Worm (Caenorhabditis elegans) whole organism, young adult: ENCODE measurements around the gene Y57A10C.9.

Source experiments
- B0261.1 ChIP-seq: sonication (generic microtip); optimal IDR thresholded peaks from 2 replicates; lab custom pipeline; 2016; ENCODE audit warnings: mild to moderate bottlenecking, missing genetic modification characterization, moderate library complexity, missing compliant biosample characterization
- C06A6.2 ChIP-seq: fragments of 200-800 bp; sonication (Bioruptor generic); conservative IDR thresholded peaks from 2 replicates; pipeline ENCODE4 v1.3.6; 2022; ENCODE audit warnings: missing genetic modification characterization, missing compliant biosample characterization
- F23B12.7 ChIP-seq: sonication (generic microtip); optimal IDR thresholded peaks from 2 replicates; lab custom pipeline; 2017; ENCODE audit warnings: missing genetic modification characterization, mild to moderate bottlenecking, missing compliant biosample characterization, antibody characterized with exemption, moderate library complexity; ENCODE audit not compliant: insufficient read depth
- F49E8.2 ChIP-seq: sonication (generic microtip); optimal IDR thresholded peaks from 3 replicates; lab custom pipeline; 2017; ENCODE audit warnings: missing genetic modification characterization, mild to moderate bottlenecking, missing compliant biosample characterization, antibody characterized with exemption, moderate library complexity; ENCODE audit not compliant: insufficient read depth
- F52B5.7 ChIP-seq: sonication (generic microtip); optimal IDR thresholded peaks from 2 replicates; lab custom pipeline; 2016; ENCODE audit warnings: mild to moderate bottlenecking, missing genetic modification characterization, missing compliant biosample characterization
- F55B11.4 ChIP-seq: sonication (generic microtip); optimal IDR thresholded peaks from 2 replicates; lab custom pipeline; 2016; ENCODE audit warnings: missing compliant biosample characterization, missing genetic modification characterization, borderline replicate concordance; ENCODE audit not compliant: insufficient read depth
- K11D2.4 ChIP-seq: fragments of 200-800 bp; sonication (Bioruptor generic); IDR thresholded peaks from 2 replicates; pipeline ENCODE4 v1.3.6; 2022; ENCODE audit warnings: missing genetic modification reagents, missing genetic modification characterization, missing compliant biosample characterization
- K12H6.12 ChIP-seq: fragments of 200-800 bp; sonication (Bioruptor generic); optimal IDR thresholded peaks from 2 replicates; lab custom pipeline; 2018; ENCODE audit warnings: mild to moderate bottlenecking, missing genetic modification characterization, missing compliant biosample characterization
- Y53G8AR.9 ChIP-seq: fragments of 200-800 bp; sonication (Bioruptor generic); conservative IDR thresholded peaks from 2 replicates; pipeline ENCODE4 v1.3.6; 2022; ENCODE audit warnings: missing genetic modification reagents, missing genetic modification characterization, missing compliant biosample characterization
- ama-1 ChIP-seq, 3 experiments: fragments of 150-350 bp in 1 of 3; sonication (generic microtip) in 2 of 3; optimal IDR thresholded peaks; 2 replicates each; lab custom pipeline; 2014 to 2018; ENCODE audit warnings: missing biosample characterization in 2 of 3, missing genetic modification characterization in 2 of 3, missing genetic modification reagents in 2 of 3
- athp-1 ChIP-seq: sonication (generic microtip); optimal IDR thresholded peaks from 2 replicates; lab custom pipeline; 2017; ENCODE audit warnings: mild to moderate bottlenecking, missing genetic modification characterization, missing compliant biosample characterization
- attf-6 ChIP-seq: fragments of 200-800 bp; sonication (Bioruptor generic); IDR thresholded peaks from 2 replicates; pipeline ENCODE4 v1.3.6; 2022; ENCODE audit warnings: missing genetic modification reagents, missing genetic modification characterization, missing compliant biosample characterization
- ceh-100 ChIP-seq: fragments of 200-800 bp; sonication (Bioruptor generic); IDR thresholded peaks from 2 replicates; pipeline ENCODE4 v1.3.6; 2022; ENCODE audit warnings: missing genetic modification reagents, missing genetic modification characterization, missing compliant biosample characterization
- ceh-27 ChIP-seq: fragments of 200-800 bp; sonication (Bioruptor generic); optimal IDR thresholded peaks from 2 replicates; lab custom pipeline; 2018; ENCODE audit warnings: mild to moderate bottlenecking, missing genetic modification characterization, moderate library complexity, missing compliant biosample characterization
- ceh-79 ChIP-seq: sonication (generic microtip); optimal IDR thresholded peaks from 2 replicates; lab custom pipeline; 2017; ENCODE audit warnings: mild to moderate bottlenecking, missing genetic modification characterization, missing compliant biosample characterization
- ceh-91 ChIP-seq: fragments of 200-800 bp; sonication (Bioruptor generic); IDR thresholded peaks from 2 replicates; pipeline ENCODE4 v1.3.6; 2022; ENCODE audit warnings: missing genetic modification reagents, missing genetic modification characterization, missing compliant biosample characterization
- ets-4 ChIP-seq: fragments of 200-800 bp; sonication (Bioruptor generic); optimal IDR thresholded peaks from 2 replicates; lab custom pipeline; 2018; ENCODE audit warnings: mild to moderate bottlenecking, missing genetic modification characterization, missing compliant biosample characterization
- let-526 ChIP-seq: fragments of 200-800 bp; sonication (Bioruptor generic); IDR thresholded peaks from 2 replicates; pipeline ENCODE4 v1.3.6; 2022; ENCODE audit warnings: missing genetic modification reagents, missing genetic modification characterization, missing compliant biosample characterization
- let-607 ChIP-seq, 2 experiments: fragments of 200-800 bp in 1 of 2; sonication (Bioruptor generic) in 1 of 2; sonication (generic microtip) in 1 of 2; optimal IDR thresholded peaks; 2 replicates each; lab custom pipeline; 2016 to 2018; ENCODE audit warnings: mild to moderate bottlenecking in 2 of 2, missing compliant biosample characterization in 2 of 2, missing genetic modification characterization in 2 of 2, moderate library complexity in 2 of 2, missing genotype in 1 of 2
- lin-35 ChIP-seq, 3 experiments: fragments of 150-350 bp in 2 of 3; sonication (generic microtip) in 1 of 3; optimal IDR thresholded peaks; 2 replicates each; lab custom pipeline; 2014 to 2018; ENCODE audit warnings: missing biosample characterization in 3 of 3, missing genetic modification characterization in 3 of 3, missing genetic modification reagents in 3 of 3
- lin-40 ChIP-seq: sonication (generic microtip); optimal IDR thresholded peaks from 2 replicates; lab custom pipeline; 2016; ENCODE audit warnings: missing genetic modification characterization, mild to moderate bottlenecking, missing compliant biosample characterization, missing genotype, missing genetic modification reagents
- lir-1 ChIP-seq: fragments of 200-800 bp; sonication (Bioruptor generic); conservative IDR thresholded peaks from 2 replicates; pipeline ENCODE4 v1.3.6; 2022; ENCODE audit warnings: missing genetic modification reagents, missing genetic modification characterization, missing compliant biosample characterization
- lsl-1 ChIP-seq: fragments of 200-800 bp; sonication (Bioruptor generic); optimal IDR thresholded peaks from 2 replicates; lab custom pipeline; 2018; ENCODE audit warnings: mild to moderate bottlenecking, missing genetic modification characterization, moderate library complexity, missing compliant biosample characterization
- lsy-27 ChIP-seq: sonication (generic microtip); optimal IDR thresholded peaks from 2 replicates; lab custom pipeline; 2017; ENCODE audit warnings: missing genetic modification characterization, mild to moderate bottlenecking, missing compliant biosample characterization, antibody characterized with exemption, missing genotype, borderline replicate concordance; ENCODE audit not compliant: insufficient read depth
- madf-10 ChIP-seq: sonication (generic microtip); optimal IDR thresholded peaks from 2 replicates; lab custom pipeline; 2016; ENCODE audit warnings: mild to moderate bottlenecking, missing genetic modification characterization, missing compliant biosample characterization
- madf-3 ChIP-seq: fragments of 200-800 bp; sonication (Bioruptor generic); IDR thresholded peaks from 2 replicates; pipeline ENCODE4 v1.3.6; 2022; ENCODE audit warnings: missing genetic modification reagents, missing genetic modification characterization, missing compliant biosample characterization
- madf-6 ChIP-seq: fragments of 200-800 bp; sonication (Bioruptor generic); IDR thresholded peaks from 2 replicates; pipeline ENCODE4 v1.3.6; 2022; ENCODE audit warnings: missing genetic modification reagents, missing genetic modification characterization, missing compliant biosample characterization
- nfya-2 ChIP-seq: fragments of 200-800 bp; sonication (Bioruptor generic); IDR thresholded peaks from 2 replicates; pipeline ENCODE4 v1.3.6; 2022; ENCODE audit warnings: missing genetic modification reagents, missing genetic modification characterization, missing compliant biosample characterization
- nhr-120 ChIP-seq: fragments of 200-800 bp; sonication (Bioruptor generic); IDR thresholded peaks from 2 replicates; pipeline ENCODE4 v1.3.6; 2022; ENCODE audit warnings: missing genetic modification characterization, missing compliant biosample characterization
- nhr-80 ChIP-seq: sonication (generic microtip); optimal IDR thresholded peaks from 2 replicates; lab custom pipeline; 2016; ENCODE audit warnings: missing genetic modification characterization, missing compliant biosample characterization
- nhr-90 ChIP-seq: sonication (generic microtip); optimal IDR thresholded peaks from 2 replicates; lab custom pipeline; 2016; ENCODE audit warnings: missing genotype, mild to moderate bottlenecking, missing genetic modification characterization, missing compliant biosample characterization
- rcor-1 ChIP-seq: fragments of 200-800 bp; sonication (Bioruptor generic); IDR thresholded peaks from 2 replicates; pipeline ENCODE4 v1.3.6; 2022; ENCODE audit warnings: missing genetic modification reagents, missing genetic modification characterization, missing compliant biosample characterization
- sdz-38 ChIP-seq: sonication (generic microtip); optimal IDR thresholded peaks from 2 replicates; lab custom pipeline; 2016; ENCODE audit warnings: missing genotype, missing genetic modification characterization, missing compliant biosample characterization
- sea-2 ChIP-seq: fragments of 200-800 bp; sonication (Bioruptor generic); IDR thresholded peaks from 2 replicates; pipeline ENCODE4 v1.3.6; 2022; ENCODE audit warnings: missing genetic modification characterization, missing compliant biosample characterization
- somi-1 ChIP-seq: fragments of 200-800 bp; sonication (Bioruptor generic); optimal IDR thresholded peaks from 2 replicates; lab custom pipeline; 2018; ENCODE audit warnings: mild to moderate bottlenecking, missing genetic modification characterization, missing compliant biosample characterization
- sptf-2 ChIP-seq: fragments of 200-800 bp; sonication (Bioruptor generic); optimal IDR thresholded peaks from 2 replicates; lab custom pipeline; 2018; ENCODE audit warnings: mild to moderate bottlenecking, missing genetic modification characterization, missing compliant biosample characterization
- tbx-9 ChIP-seq: sonication (generic microtip); optimal IDR thresholded peaks from 2 replicates; lab custom pipeline; 2016; ENCODE audit warnings: borderline replicate concordance, missing genetic modification characterization, inconsistent platforms, missing compliant biosample characterization
- tlf-1 ChIP-seq: fragments of 200-800 bp; sonication (Bioruptor generic); optimal IDR thresholded peaks from 2 replicates; lab custom pipeline; 2018; ENCODE audit warnings: mild to moderate bottlenecking, missing genetic modification characterization, missing compliant biosample characterization
- unc-130 ChIP-seq: sonication (generic microtip); optimal IDR thresholded peaks from 2 replicates; lab custom pipeline; 2016; ENCODE audit warnings: missing genetic modification reagents, missing genetic modification characterization, missing compliant biosample characterization
- ztf-28 ChIP-seq: fragments of 200-800 bp; sonication (Bioruptor generic); IDR thresholded peaks from 2 replicates; pipeline ENCODE4 v1.3.6; 2022; ENCODE audit warnings: missing genetic modification reagents, missing genetic modification characterization, missing compliant biosample characterization
- ztf-3 ChIP-seq: fragments of 200-800 bp; sonication (Bioruptor generic); optimal IDR thresholded peaks from 2 replicates; lab custom pipeline; 2018; ENCODE audit warnings: mild to moderate bottlenecking, missing genetic modification characterization, missing compliant biosample characterization

Y57A10C.9 gene

DNA sequence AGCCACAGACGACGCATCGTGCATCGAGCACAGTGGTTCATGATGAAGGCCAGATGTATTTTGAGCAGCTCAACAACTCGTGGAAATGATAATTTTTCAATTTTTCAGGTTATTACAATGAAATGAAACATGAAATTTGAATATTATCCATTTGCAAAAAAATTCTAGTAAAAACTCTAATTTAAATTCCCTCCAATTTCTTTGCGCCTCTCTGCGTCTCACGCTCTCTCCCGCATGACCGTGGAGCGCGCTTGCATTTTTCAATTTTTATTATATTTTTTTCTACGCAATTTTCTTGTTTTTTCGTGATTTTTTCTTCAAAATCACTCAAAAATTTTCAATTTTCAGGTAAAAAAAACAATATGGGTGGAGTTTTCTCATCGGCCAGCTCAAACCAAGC lies 21.1 kb upstream of the Y57A10C.9 start, which contains the start of gene tag-281 (continued):
- TF ChIP-seq nfya-2 (GFP tag; lab: Robert Waterston, UW) (no peak), madf-6 (GFP tag; lab: Robert Waterston, UW) (peak; percentile 79), madf-3 (GFP tag; lab: Robert Waterston, UW) (no peak), ceh-27 (no peak), madf-10 (no peak), F23B12.7 (tag; lab: Kevin White, UChicago) (no peak), B0261.1 (tag; lab: Kevin White, UChicago) (no peak), let-526 (GFP tag; lab: Robert Waterston, UW) (no peak), lir-1 (GFP tag; lab: Robert Waterston, UW) (0 out of 2 replicates have a peak, but pooled peaks have one; percentile 14), lin-40 (tag; lab: Kevin White, UChicago) (no peak), attf-6 (GFP tag; lab: Robert Waterston, UW) (no peak), sptf-2 (GFP tag; lab: Kevin White, UChicago) (no peak), lsl-1 (peak; percentile 66), Y53G8AR.9 (GFP tag; lab: Robert Waterston, UW) (peak; percentile 50; the same call in 1 of the 2 replicates), K11D2.4 (GFP tag; lab: Robert Waterston, UW) (peak; percentile 52; the same call in 1 of the 2 replicates), ztf-28 (GFP tag; lab: Robert Waterston, UW) (no peak), let-607 (tag; optimal IDR thresholded peaks at IDR 0.05; lab: Kevin White, UChicago) (no peak), ets-4 (no peak), K12H6.12 (tag; lab: Kevin White, UChicago) (peak; percentile 9), somi-1 (no peak), ceh-79 (tag; lab: Kevin White, UChicago) (no peak), athp-1 (tag; lab: Kevin White, UChicago) (peak; percentile 25), lin-35 (GFP tag; optimal IDR thresholded peaks at IDR 0.05; lab: Kevin White, UChicago) (peak; percentile 36 to 96 (median 75)), sdz-38 (tag; lab: Kevin White, UChicago) (no peak)

DNA sequence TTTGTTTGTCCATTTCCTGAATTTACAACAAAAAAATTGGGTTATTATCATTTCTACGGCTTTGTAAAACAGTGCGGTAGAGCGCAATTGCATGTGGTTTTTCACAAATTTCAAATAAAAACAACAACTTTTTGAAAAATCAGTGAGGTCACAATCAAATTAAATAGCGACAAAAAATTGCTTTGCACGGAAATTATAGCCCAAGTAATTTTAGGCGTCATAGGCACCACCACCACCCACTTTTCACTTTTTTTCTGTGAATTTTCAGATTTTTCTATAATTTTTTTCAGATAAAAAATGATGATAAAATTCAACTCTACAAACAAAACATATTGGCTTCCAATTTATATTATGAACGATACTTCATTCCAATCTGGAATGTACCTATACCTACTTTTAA lies 18.9 kb upstream of the Y57A10C.9 start, which contains the start of gene sre-38:
Gene sre-38 (plus strand): TSS at position 301 of the 400 bp plus-strand sequence.
- TF ChIP-seq sdz-38 (tag; lab: Kevin White, UChicago), result no peak
- TF ChIP-seq ama-1 (optimal IDR thresholded peaks at IDR 0.05; lab: Kevin White, UChicago), result no peak
- no peak for TF ChIP-seq ama-1 (GFP tag; optimal IDR thresholded peaks at IDR 0.05; lab: Kevin White, UChicago)
- TF ChIP-seq ceh-100 (GFP tag; lab: Robert Waterston, UW), result no peak
- TF ChIP-seq somi-1, result no peak
- no peak for TF ChIP-seq Y53G8AR.9 (GFP tag; lab: Robert Waterston, UW)
- no peak for TF ChIP-seq F55B11.4
- no peak for TF ChIP-seq C06A6.2 (GFP tag; lab: Robert Waterston, UW)

- TF ChIP-seq F49E8.2 (tag; lab: Kevin White, UChicago), result no peak
- TF ChIP-seq lsy-27, result no peak
- no peak for TF ChIP-seq nhr-90 (tag; lab: Kevin White, UChicago)
- no peak for TF ChIP-seq unc-130 (GFP tag; lab: Kevin White, UChicago)
- TF ChIP-seq ztf-3, result no peak
- TF ChIP-seq madf-10, result no peak
- no peak for TF ChIP-seq rcor-1 (GFP tag; lab: Robert Waterston, UW)
- TF ChIP-seq nhr-80 (tag; lab: Kevin White, UChicago), result no peak
- no peak for TF ChIP-seq tbx-9
- no peak for TF ChIP-seq Y53G8AR.9 (GFP tag; lab: Robert Waterston, UW)
- no peak for TF ChIP-seq nhr-120 (GFP tag; lab: Robert Waterston, UW)
- TF ChIP-seq K12H6.12 (tag; lab: Kevin White, UChicago), result no peak
- TF ChIP-seq tlf-1 (GFP tag; lab: Kevin White, UChicago), result no peak
- TF ChIP-seq F55B11.4, result no peak
- TF ChIP-seq nfya-2 (GFP tag; lab: Robert Waterston, UW), result no peak
- no peak for TF ChIP-seq F52B5.7 (tag; lab: Kevin White, UChicago)
- no peak for TF ChIP-seq sea-2 (GFP tag; lab: Robert Waterston, UW)
- TF ChIP-seq ceh-91 (GFP tag; lab: Robert Waterston, UW), result no peak
These were observed 18.3 kb upstream of the Y57A10C.9 start, which contains the start of gene sre-32 for ce11 chrII:12456633-12457032. Gene sre-32 (minus strand): TSS chrII:12456733.
